Fruit fly (Drosophila melanogaster): ENCODE data around the gene Icmt.

The Icmt gene

DNA sequence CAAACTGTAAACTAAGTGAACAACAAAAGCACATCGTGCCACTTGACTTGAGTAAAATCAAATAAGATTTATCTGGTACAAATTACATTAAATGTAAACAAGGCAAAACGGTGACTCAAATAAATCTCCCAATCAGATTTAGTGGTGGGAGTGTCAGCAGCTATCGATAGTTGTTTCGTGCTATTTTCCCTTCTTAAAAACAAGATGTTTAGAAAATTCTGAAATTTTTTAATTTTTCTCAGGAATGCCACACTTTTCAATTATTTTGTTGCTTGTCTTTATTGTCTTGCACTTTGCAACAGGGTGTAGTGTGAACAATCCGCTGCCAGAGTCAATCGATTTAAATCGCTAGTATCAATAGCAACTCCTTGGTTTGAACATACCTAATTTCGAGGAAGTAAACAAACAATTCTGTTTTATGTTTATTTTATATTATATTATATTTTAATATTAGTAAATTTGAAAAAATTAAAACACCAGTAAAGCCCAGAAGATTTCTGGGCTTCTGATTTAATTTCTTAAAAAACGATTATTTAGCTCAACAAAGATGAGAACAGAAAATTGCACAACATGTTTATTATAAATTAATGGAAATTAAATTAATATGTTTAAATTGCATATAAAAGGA lies 2.8 kb upstream of the Icmt start, which contains the start of gene MICAL-like:
Gene MICAL-like, minus strand, starts transcription at position 138 of the 628 bp plus-strand sequence.
- TF ChIP-seq CG4496 (GFP tag; IDR thresholded peaks at IDR 0.05) (peak; percentile 25; the same call in 2 of the 3 replicates), gl (tag; optimal IDR thresholded peaks at IDR 0.05) (no peak), CG14655 (GFP tag; optimal IDR thresholded peaks at IDR 0.05) (no peak), EcR (GFP tag; optimal IDR thresholded peaks at IDR 0.05) (peak; percentile 89)

DNA sequence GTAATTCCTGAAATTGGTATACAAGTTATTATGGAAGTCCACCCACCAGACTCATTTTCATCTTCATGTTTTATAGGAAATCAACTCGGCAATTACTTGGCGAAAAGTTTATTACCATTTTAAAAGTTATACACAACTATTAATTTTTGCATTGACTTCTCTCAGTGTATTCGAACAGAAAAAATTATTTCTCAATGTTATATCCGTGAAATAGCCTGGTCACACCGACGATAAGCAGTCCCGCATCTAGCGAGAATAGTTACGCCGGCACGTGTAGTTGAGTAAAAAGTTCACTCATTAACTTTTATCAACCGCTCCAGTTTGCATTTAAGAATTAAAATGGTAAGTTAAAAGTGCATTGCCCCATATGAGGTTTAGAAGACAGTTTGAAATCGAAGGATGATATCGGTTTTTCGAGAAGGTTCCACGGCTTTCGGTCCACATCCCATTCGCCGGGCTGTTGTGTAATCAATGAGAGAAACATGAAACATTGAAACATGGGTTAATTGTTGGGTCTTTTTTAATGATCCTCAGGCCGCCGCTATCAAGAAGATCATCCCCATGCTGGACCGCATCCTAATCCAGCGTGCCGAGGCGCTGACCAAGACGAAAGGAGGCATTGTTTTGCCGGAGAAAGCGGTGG lies 2.1 kb upstream of the Icmt start, which contains the start of gene CG11267:
Gene CG11267, plus strand, starts transcription at position 228 of the 643 bp plus-strand sequence.
- TF ChIP-seq CG34367 (tag; optimal IDR thresholded peaks at IDR 0.05) (peak; percentile 79), CG9948 (tag; optimal IDR thresholded peaks at IDR 0.05) (peak; percentile 83), rn (GFP tag; IDR thresholded peaks at IDR 0.05) (peak; percentile 86), D1 (tag; optimal IDR thresholded peaks at IDR 0.05) (peak; percentile 56), CG4496 (GFP tag; IDR thresholded peaks at IDR 0.05) (peak; percentile 96), gl (tag; optimal IDR thresholded peaks at IDR 0.05) (peak; percentile 69), CG12605 (GFP tag; IDR thresholded peaks at IDR 0.05) (peak; percentile 84), fd96Ca (GFP tag; IDR thresholded peaks at IDR 0.05) (peak; percentile 55; the same call in 2 of the 3 replicates), EcR (GFP tag; optimal IDR thresholded peaks at IDR 0.05) (peak; percentile 82), Pif1B (GFP tag; optimal IDR thresholded peaks at IDR 0.05) (peak; percentile 73), CG13204 (GFP tag; optimal IDR thresholded peaks at IDR 0.05) (no peak), CG8301 (tag; optimal IDR thresholded peaks at IDR 0.05) (peak; percentile 88), CG17806 (tag; optimal IDR thresholded peaks at IDR 0.05) (peak; percentile 88), Ets98B (GFP tag; IDR thresholded peaks at IDR 0.05) (peak; percentile 94), CG8159 (tag; optimal IDR thresholded peaks at IDR 0.05) (peak; percentile 89), CG14655 (GFP tag; optimal IDR thresholded peaks at IDR 0.05) (peak; percentile 90), CG32121 (GFP tag; IDR thresholded peaks at IDR 0.05) (peak; percentile 84), Pif1A (GFP tag; optimal IDR thresholded peaks at IDR 0.05) (peak; percentile 84), Snoo (tag; optimal IDR thresholded peaks at IDR 0.05) (peak; percentile 77), CG15710 (tag; optimal IDR thresholded peaks at IDR 0.05) (peak; percentile 79), CG10348 (GFP tag; IDR thresholded peaks at IDR 0.05) (peak; percentile 76)

DNA sequence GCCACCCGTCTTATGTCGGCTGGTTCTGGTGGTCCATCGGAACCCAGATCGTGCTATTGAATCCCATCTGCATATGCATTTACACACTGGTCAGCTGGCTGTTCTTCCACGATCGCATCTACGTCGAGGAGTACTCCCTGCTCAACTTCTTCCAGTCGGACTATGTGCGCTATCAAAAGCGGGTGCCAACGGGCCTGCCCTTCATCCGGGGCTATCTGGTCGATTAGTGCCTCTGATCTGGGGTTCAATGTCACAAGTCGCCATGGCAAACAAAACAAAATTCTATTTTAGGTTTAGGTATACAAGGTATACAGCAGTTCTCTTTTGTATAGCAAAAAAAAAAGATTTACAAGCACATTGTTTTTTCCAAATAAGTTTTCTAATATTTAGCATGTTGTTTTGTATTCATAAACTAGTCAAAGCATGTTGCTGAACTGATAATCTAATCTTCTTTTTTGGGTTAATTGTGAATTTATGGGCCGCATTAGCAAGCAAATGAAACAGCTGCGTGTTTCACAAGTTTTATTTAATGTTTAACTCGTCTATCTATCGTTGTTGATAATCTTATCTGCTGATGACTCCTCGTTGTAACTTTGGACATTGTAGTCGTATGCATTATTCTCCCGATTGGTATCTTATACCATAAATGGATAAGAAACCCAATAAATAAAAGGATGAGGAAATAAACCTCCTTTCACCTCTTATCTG lies 1.3 kb downstream of the Icmt start:
- TF ChIP-seq Snoo (tag; optimal IDR thresholded peaks at IDR 0.05) (no peak), CG9948 (tag; optimal IDR thresholded peaks at IDR 0.05) (no peak), CG17806 (tag; optimal IDR thresholded peaks at IDR 0.05) (no peak), CG8159 (tag; optimal IDR thresholded peaks at IDR 0.05) (no peak), fd96Ca (GFP tag; IDR thresholded peaks at IDR 0.05) (no peak), D1 (tag; optimal IDR thresholded peaks at IDR 0.05) (no peak), EcR (GFP tag; optimal IDR thresholded peaks at IDR 0.05) (no peak), CG13204 (GFP tag; optimal IDR thresholded peaks at IDR 0.05) (no peak), CG32121 (GFP tag; IDR thresholded peaks at IDR 0.05) (no peak), CG14655 (GFP tag; optimal IDR thresholded peaks at IDR 0.05) (no peak), Pif1A (GFP tag; optimal IDR thresholded peaks at IDR 0.05) (no peak), CG4496 (GFP tag; IDR thresholded peaks at IDR 0.05) (no peak), CG15710 (tag; optimal IDR thresholded peaks at IDR 0.05) (no peak), Ets98B (GFP tag; IDR thresholded peaks at IDR 0.05) (no peak), CG10348 (GFP tag; IDR thresholded peaks at IDR 0.05) (no peak), CG34367 (tag; optimal IDR thresholded peaks at IDR 0.05) (no peak), Pif1B (GFP tag; optimal IDR thresholded peaks at IDR 0.05) (no peak), CG12605 (GFP tag; IDR thresholded peaks at IDR 0.05) (no peak), rn (GFP tag; IDR thresholded peaks at IDR 0.05) (no peak)

DNA sequence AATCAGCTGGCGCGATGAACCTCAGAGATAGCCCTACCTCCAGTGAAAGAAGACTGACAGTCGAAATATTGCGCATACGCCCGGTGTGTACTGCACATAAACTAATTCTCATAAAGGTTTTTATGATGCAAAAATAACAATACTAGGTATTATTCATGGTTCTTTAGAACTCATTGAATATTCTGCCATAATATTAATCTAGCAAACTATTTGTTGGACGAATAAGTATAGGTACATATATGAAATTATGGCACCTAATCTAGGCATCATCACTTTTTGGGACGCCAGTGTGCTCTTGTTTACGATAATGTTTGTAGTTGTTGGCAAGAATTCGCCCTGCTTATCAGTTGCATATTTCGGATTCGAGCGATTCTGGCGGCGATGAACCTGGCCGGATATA lies 3.7 kb downstream of the Icmt start:
- TF ChIP-seq CG9948 (tag; optimal IDR thresholded peaks at IDR 0.05) (no peak), CG4496 (GFP tag; IDR thresholded peaks at IDR 0.05) (peak; percentile 56; the same call in 1 of the 3 replicates), Ets98B (GFP tag; IDR thresholded peaks at IDR 0.05) (no peak), gl (tag; optimal IDR thresholded peaks at IDR 0.05) (no peak), CG14655 (GFP tag; optimal IDR thresholded peaks at IDR 0.05) (no peak), CG17806 (tag; optimal IDR thresholded peaks at IDR 0.05) (peak; percentile 11), Snoo (tag; optimal IDR thresholded peaks at IDR 0.05) (peak; percentile 58), EcR (GFP tag; optimal IDR thresholded peaks at IDR 0.05) (peak; percentile 13), Pif1A (GFP tag; optimal IDR thresholded peaks at IDR 0.05) (peak; percentile 7)

DNA sequence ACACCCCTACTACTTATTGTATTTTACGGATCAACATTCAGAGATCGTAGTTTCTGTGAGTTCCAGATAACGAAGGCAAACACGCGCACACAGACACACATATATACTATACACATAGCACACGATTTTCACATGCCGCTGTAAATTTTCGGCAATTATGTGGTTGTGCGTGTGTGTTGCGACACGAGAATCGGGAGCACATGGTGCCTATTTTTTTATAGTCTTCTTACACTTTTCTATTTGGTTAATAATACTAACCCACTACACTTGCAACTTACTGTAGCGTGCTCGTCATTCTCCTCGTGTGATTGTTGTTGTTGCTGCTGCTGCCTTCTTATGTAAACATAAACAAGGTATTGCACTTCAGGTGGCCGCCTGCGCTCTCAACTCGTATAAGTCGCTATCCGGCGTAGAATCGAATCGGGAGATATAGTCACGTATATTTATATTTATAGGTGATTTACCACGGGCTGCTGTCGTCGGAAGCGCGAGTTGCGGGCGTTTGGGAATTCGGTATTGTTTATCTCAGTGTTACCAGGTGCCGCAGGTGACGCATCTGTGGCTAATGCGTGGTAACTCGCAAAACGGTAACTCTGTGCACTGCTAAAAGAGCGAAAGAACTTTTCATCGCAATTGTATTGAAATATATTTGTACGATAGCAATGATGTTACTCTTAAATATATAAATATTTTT lies 4.2 kb downstream of the Icmt start, which contains the start of gene Adk2:
Gene Adk2, minus strand, starts transcription at position 529 of the 694 bp plus-strand sequence.
- TF ChIP-seq rn (GFP tag; IDR thresholded peaks at IDR 0.05) (no peak), fd96Ca (GFP tag; IDR thresholded peaks at IDR 0.05) (peak; percentile 55; the same call in 2 of the 3 replicates), Pif1B (GFP tag; optimal IDR thresholded peaks at IDR 0.05) (no peak), CG12605 (GFP tag; IDR thresholded peaks at IDR 0.05) (peak; percentile 37; the same call in 1 of the 2 replicates), Pif1A (GFP tag; optimal IDR thresholded peaks at IDR 0.05) (no peak), Ets98B (GFP tag; IDR thresholded peaks at IDR 0.05) (peak; percentile 43), CG4496 (GFP tag; IDR thresholded peaks at IDR 0.05) (0 out of 3 replicates have a peak, but pooled peaks have one; percentile 43), Snoo (tag; optimal IDR thresholded peaks at IDR 0.05) (peak; percentile 1), CG32121 (GFP tag; IDR thresholded peaks at IDR 0.05) (peak; percentile 65; the same call in 1 of the 2 replicates)

Data from whole organism, pupa.